Worm (Caenorhabditis elegans): ENCODE results near the gene angl-1.

angl-1 gene

ce11 chrV:2664525-2665053 lies 11.7 kb downstream of the angl-1 start, which contains the start of gene ndx-2 (continued):
- TF ChIP-seq egl-18 (GFP tag; IDR thresholded peaks at IDR 0.05) (no peak), B0336.3 (GFP tag; IDR thresholded peaks at IDR 0.05) (peak; percentile 55; the same call in 1 of the 2 replicates), lag-1 (GFP tag; IDR thresholded peaks at IDR 0.05) (no peak), dox-1 (GFP tag; IDR thresholded peaks at IDR 0.05) (peak; percentile 78), B0035.1 (tag; optimal IDR thresholded peaks at IDR 0.05) (no peak), ztf-3 (GFP tag; optimal IDR thresholded peaks at IDR 0.05) (no peak), nhr-90 (tag; optimal IDR thresholded peaks at IDR 0.05) (peak; percentile 80), ccch-3 (GFP tag; optimal IDR thresholded peaks at IDR 0.05) (no peak), snpc-1.1 (tag; optimal IDR thresholded peaks at IDR 0.05; ENCODE audit: insufficient read depth) (peak; percentile 17), egl-44 (GFP tag; IDR thresholded peaks at IDR 0.05) (peak; percentile 72; the same call in 1 of the 2 replicates), efl-1 (GFP tag; optimal IDR thresholded peaks at IDR 0.05) (peak; percentile 33), F37B4.10 (GFP tag; IDR thresholded peaks at IDR 0.05) (no peak), lin-54 (GFP tag; optimal IDR thresholded peaks at IDR 0.05) (peak; percentile 58), zim-3 (tag; optimal IDR thresholded peaks at IDR 0.05) (no peak), madf-10 (tag; optimal IDR thresholded peaks at IDR 0.05) (peak; percentile 21), ceh-91 (GFP tag; IDR thresholded peaks at IDR 0.05) (0 out of 2 replicates have a peak, but pooled peaks have one; percentile 13), ztf-6 (GFP tag; IDR thresholded peaks at IDR 0.05) (no peak), repo-1 (tag; optimal IDR thresholded peaks at IDR 0.05) (no peak), T26A5.8 (tag; optimal IDR thresholded peaks at IDR 0.05) (peak; percentile 3), hmg-20 (GFP tag; IDR thresholded peaks at IDR 0.05) (0 out of 2 replicates have a peak, but pooled peaks have one; percentile 35), nhr-179 (tag; optimal IDR thresholded peaks at IDR 0.05) (no peak), somi-1 (GFP tag; optimal IDR thresholded peaks at IDR 0.05) (peak; percentile 1), tlf-1 (GFP tag; optimal IDR thresholded peaks at IDR 0.05) (no peak), cebp-2 (GFP tag; IDR thresholded peaks at IDR 0.05) (no peak), hmg-1.2 (GFP tag; IDR thresholded peaks at IDR 0.05) (peak; percentile 61), F22D6.2 (tag; optimal IDR thresholded peaks at IDR 0.05) (no peak), pbrm-1 (GFP tag; IDR thresholded peaks at IDR 0.05) (0 out of 2 replicates have a peak, but pooled peaks have one; percentile 20), lin-26 (GFP tag; IDR thresholded peaks at IDR 0.05) (peak; percentile 98), bed-1 (GFP tag; IDR thresholded peaks at IDR 0.05) (no peak), mxl-1 (tag; optimal IDR thresholded peaks at IDR 0.05) (peak; percentile 84), him-1 (tag; optimal IDR thresholded peaks at IDR 0.05) (peak; percentile 47), hsf-1 (GFP tag; IDR thresholded peaks at IDR 0.05) (no peak), F33H1.4 (GFP tag; IDR thresholded peaks at IDR 0.05) (peak; percentile 45), lsl-1 (GFP tag; optimal IDR thresholded peaks at IDR 0.05) (peak; percentile 59), nfyb-1 (GFP tag; IDR thresholded peaks at IDR 0.05) (peak; percentile 78), ceh-100 (GFP tag; IDR thresholded peaks at IDR 0.05) (0 out of 2 replicates have a peak, but pooled peaks have one; percentile 28), Y56A3A.18 (GFP tag; IDR thresholded peaks at IDR 0.05) (0 out of 2 replicates have a peak, but pooled peaks have one; percentile 49), sea-2 (GFP tag; IDR thresholded peaks at IDR 0.05) (no peak), lin-40 (tag; optimal IDR thresholded peaks at IDR 0.05) (no peak), zfh-2 (GFP tag; conservative IDR thresholded peaks at IDR 0.05) (no peak; the same call in 1 of the 2 replicates), F49E8.2 (tag; optimal IDR thresholded peaks at IDR 0.05; ENCODE audit: insufficient read depth) (peak; percentile 48), cebp-1 (GFP tag; IDR thresholded peaks at IDR 0.05) (no peak), cebp-1 (tag; optimal IDR thresholded peaks at IDR 0.05) (peak; percentile 42), Y79H2A.3 (GFP tag; conservative IDR thresholded peaks at IDR 0.05) (no peak), tbx-9 (tag; optimal IDR thresholded peaks at IDR 0.05; ENCODE audit: borderline replicate concordance) (peak; percentile 50), athp-1 (tag; optimal IDR thresholded peaks at IDR 0.05) (peak; percentile 72), attf-3 (GFP tag; conservative IDR thresholded peaks at IDR 0.05) (no peak), mes-4 (tag; optimal IDR thresholded peaks at IDR 0.05) (no peak), pha-4 (tag; optimal IDR thresholded peaks at IDR 0.05) (no peak)

All from whole organism, young adult.